Fruit fly (Drosophila melanogaster) whole organism, embryonic: ENCODE data around the gene scrib.
A peak's percentile ranks its signal among the peaks of the same experiment; 100 is the strongest.

Experiments
- C15 ChIP-seq: fragments of 200-800 bp; sonication (Bioruptor generic); IDR thresholded peaks from 3 replicates; pipeline ENCODE4 v1.3.6; 2022; ENCODE audit warnings: missing biosample characterization, missing genetic modification characterization
- CG10267 ChIP-seq: fragments of 200-800 bp; sonication (Bioruptor generic); optimal IDR thresholded peaks from 2 replicates; lab custom pipeline; 2018; ENCODE audit warnings: missing biosample characterization, mild to moderate bottlenecking, missing genetic modification characterization, moderate library complexity
- CG10274 ChIP-seq: fragments of 200-800 bp; sonication (Bioruptor generic); optimal IDR thresholded peaks from 3 replicates; lab custom pipeline; 2017; ENCODE audit warnings: missing biosample characterization, mild to moderate bottlenecking, missing genetic modification characterization
- CG12942 ChIP-seq: fragments of 200-800 bp; sonication (Bioruptor generic); optimal IDR thresholded peaks from 3 replicates; lab custom pipeline; 2016; ENCODE audit warnings: missing biosample characterization, missing genetic modification characterization
- CG13424 ChIP-seq: fragments of 200-800 bp; sonication (Bioruptor generic); optimal IDR thresholded peaks from 2 replicates; lab custom pipeline; 2019; ENCODE audit warnings: missing biosample characterization, mild to moderate bottlenecking, missing genetic modification characterization, moderate library complexity
- CG13775 ChIP-seq: fragments of 200-800 bp; sonication (Bioruptor generic); optimal IDR thresholded peaks from 3 replicates; lab custom pipeline; 2017; ENCODE audit warnings: missing biosample characterization, mild to moderate bottlenecking, missing genetic modification characterization
- CG14050 ChIP-seq: fragments of 200-800 bp; sonication (Bioruptor generic); IDR thresholded peaks from 3 replicates; pipeline ENCODE4 v1.3.6; 2022; ENCODE audit warnings: missing biosample characterization, missing genetic modification characterization
- CG14667 ChIP-seq: fragments of 200-800 bp; sonication (Bioruptor generic); IDR thresholded peaks from 2 replicates; pipeline ENCODE4 v1.3.6; 2022; ENCODE audit warnings: missing biosample characterization, missing genetic modification characterization
- CG17328 ChIP-seq: fragments of 200-800 bp; sonication (Bioruptor generic); IDR thresholded peaks from 2 replicates; pipeline ENCODE4 v1.3.6; 2022; ENCODE audit warnings: missing biosample characterization, missing genetic modification characterization
- CG17829 ChIP-seq: fragments of 200-800 bp; optimal IDR thresholded peaks from 2 replicates; lab custom pipeline; 2019; ENCODE audit warnings: missing biosample characterization, mild to moderate bottlenecking, missing genetic modification characterization, moderate library complexity
- CG1792 ChIP-seq: fragments of 200-800 bp; sonication (Bioruptor generic); optimal IDR thresholded peaks from 2 replicates; lab custom pipeline; 2016; ENCODE audit warnings: missing biosample characterization, missing genetic modification characterization
- CG18599 ChIP-seq: fragments of 200-800 bp; sonication (Bioruptor generic); optimal IDR thresholded peaks from 3 replicates; lab custom pipeline; 2017; ENCODE audit warnings: missing biosample characterization, missing genetic modification characterization, mild to moderate bottlenecking, moderate library complexity, missing genetic modification reagents
- CG30020 ChIP-seq: fragments of 200-800 bp; optimal IDR thresholded peaks from 2 replicates; lab custom pipeline; 2019; ENCODE audit warnings: missing biosample characterization, mild to moderate bottlenecking, missing genetic modification characterization, moderate library complexity
- CG31388 ChIP-seq: fragments of 200-800 bp; sonication (Bioruptor generic); optimal IDR thresholded peaks from 2 replicates; lab custom pipeline; 2016; ENCODE audit warnings: missing biosample characterization, missing genetic modification characterization
- CG3726 ChIP-seq: fragments of 200-800 bp; sonication (Bioruptor generic); IDR thresholded peaks from 3 replicates; pipeline ENCODE4, ENCODE4 v1.3.6; 2022; ENCODE audit warnings: missing biosample characterization, missing genetic modification characterization
- CG42726 ChIP-seq: fragments of 200-800 bp; sonication (Bioruptor generic); IDR thresholded peaks from 2 replicates; pipeline ENCODE4 v1.3.6; 2022; ENCODE audit warnings: missing biosample characterization, missing genetic modification characterization; ENCODE audit not compliant: partially characterized antibody
- CG43689 ChIP-seq: fragments of 200-800 bp; sonication (Bioruptor generic); IDR thresholded peaks from 2 replicates; pipeline ENCODE4 v1.3.6; 2022; ENCODE audit warnings: missing biosample characterization, missing genetic modification characterization
- CG6765 ChIP-seq: fragments of 200-800 bp; sonication (Bioruptor generic); optimal IDR thresholded peaks from 3 replicates; lab custom pipeline; 2017; ENCODE audit warnings: missing biosample characterization, mild to moderate bottlenecking, missing genetic modification characterization
- CG8478 ChIP-seq: fragments of >200 bp; optimal IDR thresholded peaks from 2 replicates; lab custom pipeline; 2018
- CG8944 ChIP-seq: fragments of 200-800 bp; sonication (Bioruptor generic); optimal IDR thresholded peaks from 3 replicates; lab custom pipeline; 2016; ENCODE audit warnings: missing biosample characterization, missing genetic modification characterization
- Deaf1 ChIP-seq: fragments of 200-800 bp; optimal IDR thresholded peaks from 3 replicates; lab custom pipeline; 2019; ENCODE audit warnings: missing biosample characterization, mild to moderate bottlenecking, missing genetic modification characterization, moderate library complexity
- Dfd ChIP-seq, 2 experiments: fragments of >200 bp; optimal IDR thresholded peaks; 2 replicates each; lab custom pipeline; 2017; ENCODE audit warnings: missing biosample characterization in 2 of 2, missing genetic modification characterization in 2 of 2
- Dip3 ChIP-seq: fragments of 200-800 bp; sonication (Bioruptor generic); optimal IDR thresholded peaks from 3 replicates; lab custom pipeline; 2016; ENCODE audit warnings: missing biosample characterization, missing genetic modification characterization
- Ets65A ChIP-seq: fragments of 200-800 bp; sonication (Bioruptor generic); peaks from one replicate; lab custom pipeline; 2016; ENCODE audit warnings: missing biosample characterization, missing genetic modification characterization
- Gsc ChIP-seq: fragments of 200-800 bp; sonication (Bioruptor generic); IDR thresholded peaks from 2 replicates; pipeline ENCODE4 v1.3.6; 2022; ENCODE audit warnings: missing biosample characterization, missing genetic modification characterization
- HLH4C ChIP-seq: fragments of 200-800 bp; sonication (Bioruptor generic); IDR thresholded peaks from 3 replicates; pipeline ENCODE4 v1.3.6; 2022; ENCODE audit warnings: missing biosample characterization, missing genetic modification characterization; ENCODE audit not compliant: partially characterized antibody
- Hmr ChIP-seq: fragments of 200-800 bp; sonication (Bioruptor generic); optimal IDR thresholded peaks from 3 replicates; lab custom pipeline; 2017; ENCODE audit warnings: mild to moderate bottlenecking, missing biosample characterization, missing genetic modification reagents, missing genetic modification characterization
- Hr39 ChIP-seq: fragments of >200 bp; optimal IDR thresholded peaks from 2 replicates; lab custom pipeline; 2017
- Hsf ChIP-seq: fragments of 200-800 bp; sonication (Bioruptor generic); optimal IDR thresholded peaks from 3 replicates; lab custom pipeline; 2016; ENCODE audit warnings: missing biosample characterization, missing genetic modification characterization
- MESR4 ChIP-seq: fragments of 200-800 bp; sonication (Bioruptor generic); optimal IDR thresholded peaks from 2 replicates; lab custom pipeline; 2018; ENCODE audit warnings: missing biosample characterization, mild to moderate bottlenecking, missing genetic modification characterization, moderate library complexity
- Med ChIP-seq: fragments of 200-800 bp; sonication (Bioruptor generic); peaks from one replicate; lab custom pipeline; 2016; ENCODE audit warnings: missing biosample characterization, missing genetic modification characterization, mild to moderate bottlenecking, inconsistent platforms, moderate library complexity
- Mrtf ChIP-seq: fragments of 200-800 bp; sonication (Bioruptor generic); IDR thresholded peaks from 3 replicates; pipeline ENCODE4 v1.3.6; 2022; ENCODE audit warnings: missing biosample characterization, missing genetic modification characterization
- Nf-YC ChIP-seq: fragments of 200-800 bp; optimal IDR thresholded peaks from 3 replicates; lab custom pipeline; 2019; ENCODE audit warnings: missing biosample characterization, mild to moderate bottlenecking, missing genetic modification characterization, moderate library complexity
- Sox102F ChIP-seq: fragments of 200-800 bp; sonication (Bioruptor generic); optimal IDR thresholded peaks from 2 replicates; lab custom pipeline; 2018; ENCODE audit warnings: missing biosample characterization, mild to moderate bottlenecking, missing genetic modification characterization, moderate library complexity
- Sry-β ChIP-seq: fragments of 200-800 bp; sonication (Bioruptor generic); optimal IDR thresholded peaks from 2 replicates; lab custom pipeline; 2018; ENCODE audit warnings: missing biosample characterization, mild to moderate bottlenecking, missing genetic modification characterization, moderate library complexity
- TFAM ChIP-seq: fragments of 200-800 bp; sonication (Bioruptor generic); optimal IDR thresholded peaks from 2 replicates; lab custom pipeline; 2017; ENCODE audit warnings: missing biosample characterization, missing genetic modification characterization, inconsistent platforms
- Vsx1 ChIP-seq: fragments of 200-800 bp; sonication (Bioruptor generic); optimal IDR thresholded peaks from 2 replicates; lab custom pipeline; 2017; ENCODE audit warnings: missing biosample characterization, mild to moderate bottlenecking, missing genetic modification characterization, missing genetic modification reagents
- ash1 ChIP-seq: fragments of 200-800 bp; sonication (Bioruptor generic); optimal IDR thresholded peaks from 2 replicates; lab custom pipeline; 2018; ENCODE audit warnings: missing biosample characterization, mild to moderate bottlenecking, missing genetic modification characterization
- crol ChIP-seq: fragments of 200-800 bp; sonication (Bioruptor generic); IDR thresholded peaks from 2 replicates; pipeline ENCODE4 v1.3.6; 2022; ENCODE audit warnings: missing biosample characterization, missing genetic modification characterization
- dm ChIP-seq: fragments of 200-800 bp; sonication (Bioruptor generic); optimal IDR thresholded peaks from 3 replicates; lab custom pipeline; 2016; ENCODE audit warnings: missing biosample characterization, missing genetic modification characterization
- grn ChIP-seq: fragments of 200-800 bp; sonication (Bioruptor generic); optimal IDR thresholded peaks from 3 replicates; lab custom pipeline; 2017; ENCODE audit warnings: missing biosample characterization, missing genetic modification characterization
- ind ChIP-seq: fragments of 200-800 bp; sonication (Bioruptor generic); optimal IDR thresholded peaks from 3 replicates; lab custom pipeline; 2016; ENCODE audit warnings: missing biosample characterization, missing genetic modification characterization
- knrl ChIP-seq: fragments of 200-800 bp; sonication (Bioruptor generic); IDR thresholded peaks from 3 replicates; pipeline ENCODE4 v1.3.6; 2022; ENCODE audit warnings: missing biosample characterization, missing genetic modification characterization; ENCODE audit not compliant: partially characterized antibody
- onecut ChIP-seq: fragments of 200-800 bp; sonication (Bioruptor generic); IDR thresholded peaks from 2 replicates; pipeline ENCODE4 v1.3.6; 2022; ENCODE audit warnings: missing biosample characterization, missing genetic modification characterization
- peb ChIP-seq: fragments of 200-800 bp; sonication (Bioruptor generic); IDR thresholded peaks from 2 replicates; pipeline ENCODE4 v1.3.6; 2022; ENCODE audit warnings: missing biosample characterization, missing genetic modification characterization
- pnt ChIP-seq: fragments of 200-800 bp; sonication (Bioruptor generic); optimal IDR thresholded peaks from 3 replicates; lab custom pipeline; 2016; ENCODE audit warnings: missing biosample characterization, missing genetic modification characterization
- salm ChIP-seq: fragments of 200-800 bp; sonication (Bioruptor generic); optimal IDR thresholded peaks from 2 replicates; lab custom pipeline; 2018; ENCODE audit warnings: missing biosample characterization, mild to moderate bottlenecking, missing genetic modification characterization
- schlank ChIP-seq: fragments of 200-800 bp; sonication (Bioruptor generic); optimal IDR thresholded peaks from 2 replicates; lab custom pipeline; 2018; ENCODE audit warnings: missing biosample characterization, mild to moderate bottlenecking, missing genetic modification characterization
- sna ChIP-seq: fragments of 200-800 bp; sonication (Bioruptor generic); IDR thresholded peaks from 2 replicates; pipeline ENCODE4 v1.3.6; 2022; ENCODE audit warnings: missing biosample characterization, missing genetic modification characterization; ENCODE audit not compliant: partially characterized antibody
- toy ChIP-seq: fragments of 200-800 bp; sonication (Bioruptor generic); IDR thresholded peaks from 2 replicates; pipeline ENCODE4 v1.3.6; 2022; ENCODE audit warnings: missing biosample characterization, missing genetic modification characterization
- wdn ChIP-seq: fragments of 200-800 bp; sonication (Bioruptor generic); IDR thresholded peaks from 2 replicates; pipeline ENCODE4 v1.3.6; 2022; ENCODE audit warnings: missing biosample characterization, missing genetic modification characterization

Gene scrib

DNA sequence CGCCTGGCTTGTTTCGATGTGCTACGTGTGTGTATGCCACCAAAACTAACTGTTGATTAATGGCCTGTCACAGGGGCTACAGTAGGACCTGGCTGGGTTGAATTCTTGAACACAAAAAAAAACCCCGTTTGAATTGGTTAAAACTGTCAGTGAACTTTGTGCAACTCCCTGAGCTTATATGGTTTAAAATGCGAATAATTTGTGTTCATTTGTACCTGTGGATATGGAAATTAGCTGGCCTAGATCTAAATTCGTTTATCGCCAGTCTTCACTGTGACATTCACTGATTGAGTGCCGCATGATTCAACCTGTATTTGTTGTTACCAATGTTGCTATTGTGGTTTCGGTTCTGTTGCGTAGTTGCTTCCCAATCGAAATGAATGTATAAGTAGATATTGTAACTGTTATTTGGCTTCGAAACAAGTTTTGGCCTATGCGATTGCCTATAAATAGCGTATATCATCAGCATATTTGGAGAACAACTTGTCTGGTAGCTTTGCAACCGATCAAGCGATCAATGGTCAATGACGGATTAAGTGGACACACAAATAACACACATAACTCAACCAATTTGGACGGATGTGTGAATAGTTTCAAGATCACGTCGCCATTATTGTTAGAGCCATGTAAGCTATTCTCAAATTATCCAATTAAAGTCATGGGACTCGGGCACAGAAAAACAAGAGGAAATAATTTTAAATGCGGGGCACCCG, 21.5 kb downstream of the scrib start (continued):
- TF ChIP-seq CG8944 (GFP tag; lab: Kevin White, UChicago) (peak; percentile 46), TFAM (GFP tag; lab: Kevin White, UChicago) (no peak), knrl (no peak), CG30020 (tag; lab: Kevin White, UChicago) (no peak), crol (no peak), Hr39 (no peak), Sox102F (GFP tag; lab: Kevin White, UChicago) (peak; percentile 74), Dfd (GFP tag; optimal IDR thresholded peaks at IDR 0.05; lab: Kevin White, UChicago) (no peak), MESR4 (no peak), ash1 (no peak), CG6765 (GFP tag; lab: Kevin White, UChicago) (peak; percentile 57), CG13775 (GFP tag; lab: Kevin White, UChicago) (peak; percentile 60), wdn (GFP tag; lab: Robert Waterston, UW) (peak; percentile 73), schlank (tag; lab: Kevin White, UChicago) (peak; percentile 66), CG8478 (lab: Kevin White, UChicago) (no peak), CG14667 (GFP tag; lab: Robert Waterston, UW) (peak; percentile 77), Mrtf (peak; percentile 76), CG3726 (peak; percentile 42; the same call in 1 of the 3 replicates), CG42726 (GFP tag; lab: Robert Waterston, UW) (no peak), CG31388 (no peak), Med (GFP tag; lab: Kevin White, UChicago) (peak; percentile 94), Deaf1 (tag; lab: Kevin White, UChicago) (no peak), CG1792 (peak; percentile 33), dm (peak; percentile 37), C15 (GFP tag; lab: Robert Waterston, UW) (peak; percentile 36; the same call in 1 of the 3 replicates), salm (tag; lab: Kevin White, UChicago) (peak; percentile 25), peb (peak; percentile 61), Gsc (GFP tag; lab: Robert Waterston, UW) (no peak), HLH4C (no peak), Hsf (GFP tag; lab: Kevin White, UChicago) (peak; percentile 70), CG10274 (GFP tag; lab: Kevin White, UChicago) (peak; percentile 59), ind (peak; percentile 81), Ets65A (GFP tag; lab: Kevin White, UChicago) (peak; percentile 42), Vsx1 (GFP tag; lab: Kevin White, UChicago) (peak; percentile 30), pnt (GFP tag; lab: Kevin White, UChicago) (peak; percentile 63), sna (GFP tag; lab: Robert Waterston, UW) (no peak), CG18599 (peak; percentile 80), CG10267 (tag; lab: Kevin White, UChicago) (peak; percentile 44), grn (GFP tag; lab: Kevin White, UChicago) (no peak), CG14050 (peak; percentile 53; the same call in 2 of the 3 replicates), CG12942 (GFP tag; lab: Kevin White, UChicago) (peak; percentile 55), CG43689 (GFP tag; lab: Robert Waterston, UW) (no peak), Dip3 (peak; percentile 69), onecut (GFP tag; lab: Robert Waterston, UW) (peak; percentile 32; the same call in 1 of the 2 replicates), CG17829 (peak; percentile 52), Hmr (GFP tag; lab: Kevin White, UChicago) (peak; percentile 82), CG13424 (peak; percentile 79), Nf-YC (tag; lab: Kevin White, UChicago) (peak; percentile 39), Sry-β (GFP tag; lab: Kevin White, UChicago) (no peak), CG17328 (peak; percentile 46; the same call in 1 of the 2 replicates), toy (no peak)
